Fruit fly (Drosophila melanogaster) whole organism, embryonic: Measurements from ENCODE around the gene Nplp3.

Experiments
- ATbp ChIP-seq: fragments of 200-800 bp; sonication (Bioruptor generic); optimal IDR thresholded peaks from 2 replicates; lab custom pipeline; 2017; ENCODE audit warnings: missing biosample characterization, mild to moderate bottlenecking, missing genetic modification characterization, missing genetic modification reagents
- Antp ChIP-seq: fragments of 200-800 bp; sonication (Bioruptor generic); optimal IDR thresholded peaks from 3 replicates; lab custom pipeline; 2016; ENCODE audit warnings: missing biosample characterization, missing genetic modification characterization
- BtbVII ChIP-seq: fragments of 200-800 bp; sonication (Bioruptor generic); optimal IDR thresholded peaks from 3 replicates; lab custom pipeline; 2017; ENCODE audit warnings: missing biosample characterization, mild to moderate bottlenecking, missing genetic modification characterization
- CG10274 ChIP-seq: fragments of 200-800 bp; sonication (Bioruptor generic); optimal IDR thresholded peaks from 3 replicates; lab custom pipeline; 2017; ENCODE audit warnings: missing biosample characterization, mild to moderate bottlenecking, missing genetic modification characterization
- CG10979 ChIP-seq: fragments of 200-800 bp; sonication (Bioruptor generic); optimal IDR thresholded peaks from 2 replicates; lab custom pipeline; 2018; ENCODE audit warnings: missing biosample characterization, mild to moderate bottlenecking, missing genetic modification characterization, moderate library complexity
- CG11695 ChIP-seq: fragments of 200-800 bp; sonication (Bioruptor generic); IDR thresholded peaks from 3 replicates; pipeline ENCODE4 v1.3.6; 2022; ENCODE audit warnings: missing biosample characterization, missing genetic modification characterization
- CG12942 ChIP-seq: fragments of 200-800 bp; sonication (Bioruptor generic); optimal IDR thresholded peaks from 3 replicates; lab custom pipeline; 2016; ENCODE audit warnings: missing biosample characterization, missing genetic modification characterization
- CG14965 ChIP-seq: fragments of 200-800 bp; sonication (Bioruptor generic); optimal IDR thresholded peaks from 2 replicates; lab custom pipeline; 2016; ENCODE audit warnings: missing biosample characterization, missing genetic modification characterization, borderline replicate concordance
- CG15601 ChIP-seq: fragments of 200-800 bp; sonication (Bioruptor generic); optimal IDR thresholded peaks from 3 replicates; lab custom pipeline; 2019; ENCODE audit warnings: missing biosample characterization, mild to moderate bottlenecking, missing genetic modification characterization, moderate library complexity
- CG16863 ChIP-seq: fragments of 200-800 bp; sonication (Bioruptor generic); optimal IDR thresholded peaks from 3 replicates; lab custom pipeline; 2016; ENCODE audit warnings: missing biosample characterization, missing genetic modification characterization
- CG17829 ChIP-seq: fragments of 200-800 bp; optimal IDR thresholded peaks from 2 replicates; lab custom pipeline; 2019; ENCODE audit warnings: missing biosample characterization, mild to moderate bottlenecking, missing genetic modification characterization, moderate library complexity
- CG2678 ChIP-seq: fragments of 200-800 bp; sonication (Bioruptor generic); optimal IDR thresholded peaks from 3 replicates; lab custom pipeline; 2019; ENCODE audit warnings: missing biosample characterization, mild to moderate bottlenecking, missing genetic modification characterization, moderate library complexity
- CG4404 ChIP-seq: fragments of 200-800 bp; sonication (Bioruptor generic); IDR thresholded peaks from 2 replicates; pipeline ENCODE4 v1.3.6; 2022; ENCODE audit warnings: missing biosample characterization, missing genetic modification characterization
- CG4617 ChIP-seq: fragments of 200-800 bp; sonication (Bioruptor generic); optimal IDR thresholded peaks from 3 replicates; lab custom pipeline; 2016; ENCODE audit warnings: missing biosample characterization, missing genetic modification characterization, borderline replicate concordance
- CG6175 ChIP-seq: fragments of 200-800 bp; sonication (Bioruptor generic); IDR thresholded peaks from 3 replicates; pipeline ENCODE4 v1.3.6; 2022; ENCODE audit warnings: missing biosample characterization, missing genetic modification characterization
- CG8281 ChIP-seq: fragments of 200-800 bp; sonication (Bioruptor generic); optimal IDR thresholded peaks from 2 replicates; lab custom pipeline; 2018; ENCODE audit warnings: missing biosample characterization, mild to moderate bottlenecking, missing genetic modification characterization, moderate library complexity
- CG8944 ChIP-seq: fragments of 200-800 bp; sonication (Bioruptor generic); optimal IDR thresholded peaks from 3 replicates; lab custom pipeline; 2016; ENCODE audit warnings: missing biosample characterization, missing genetic modification characterization
- CG9932 ChIP-seq: fragments of 200-800 bp; sonication (Bioruptor generic); IDR thresholded peaks from 2 replicates; pipeline ENCODE4 v1.3.6; 2022; ENCODE audit warnings: missing biosample characterization, missing genetic modification characterization
- CrebB ChIP-seq: fragments of 200-800 bp; sonication (Bioruptor generic); optimal IDR thresholded peaks from 3 replicates; lab custom pipeline; 2018; ENCODE audit warnings: missing biosample characterization, mild to moderate bottlenecking, missing genetic modification characterization
- Dad ChIP-seq: fragments of 200-800 bp; sonication (Bioruptor generic); optimal IDR thresholded peaks from 3 replicates; lab custom pipeline; 2016; ENCODE audit warnings: missing biosample characterization, missing genetic modification characterization
- Dbx ChIP-seq: fragments of 200-800 bp; sonication (Bioruptor generic); IDR thresholded peaks from 3 replicates; pipeline ENCODE4 v1.3.6; 2022; ENCODE audit warnings: missing biosample characterization, missing genetic modification characterization
- Dp ChIP-seq: fragments of 200-800 bp; sonication (Bioruptor generic); optimal IDR thresholded peaks from 2 replicates; lab custom pipeline; 2018; ENCODE audit warnings: missing biosample characterization, mild to moderate bottlenecking, missing genetic modification characterization, moderate library complexity
- GATAe ChIP-seq: fragments of 200-800 bp; sonication (Bioruptor generic); conservative IDR thresholded peaks from 2 replicates; pipeline ENCODE4 v1.3.6; 2022; ENCODE audit warnings: missing biosample characterization, missing genetic modification characterization
- Lim3 ChIP-seq: fragments of 200-800 bp; sonication (Bioruptor generic); IDR thresholded peaks from 2 replicates; pipeline ENCODE4 v1.3.6; 2022; ENCODE audit warnings: missing biosample characterization, missing genetic modification characterization
- MBD-R2 ChIP-seq: fragments of 200-800 bp; sonication (Bioruptor generic); IDR thresholded peaks from 2 replicates; pipeline ENCODE4 v1.3.6; 2022; ENCODE audit warnings: missing biosample characterization, missing genetic modification characterization
- Meics ChIP-seq: fragments of 200-800 bp; sonication (Bioruptor generic); optimal IDR thresholded peaks from 2 replicates; lab custom pipeline; 2017; ENCODE audit warnings: missing biosample characterization, mild to moderate bottlenecking, missing genetic modification characterization
- ap ChIP-seq: fragments of 200-800 bp; sonication (Bioruptor generic); IDR thresholded peaks from 2 replicates; pipeline ENCODE4 v1.3.6; 2022; ENCODE audit warnings: missing biosample characterization, missing genetic modification characterization
- bab2 ChIP-seq: fragments of 200-800 bp; sonication (Bioruptor generic); optimal IDR thresholded peaks from 2 replicates; lab custom pipeline; 2016; ENCODE audit warnings: missing biosample characterization, missing genetic modification characterization
- da ChIP-seq: fragments of 200-800 bp; sonication (Bioruptor generic); optimal IDR thresholded peaks from 2 replicates; lab custom pipeline; 2016; ENCODE audit warnings: missing biosample characterization, missing genetic modification characterization
- dimm ChIP-seq: fragments of 200-800 bp; sonication (Bioruptor generic); IDR thresholded peaks from 2 replicates; pipeline ENCODE4 v1.3.6; 2022; ENCODE audit warnings: missing biosample characterization, missing genetic modification characterization
- dmrt99B ChIP-seq: fragments of 200-800 bp; sonication (Bioruptor generic); optimal IDR thresholded peaks from 2 replicates; lab custom pipeline; 2018; ENCODE audit warnings: missing biosample characterization, mild to moderate bottlenecking, missing genetic modification characterization, moderate library complexity
- en ChIP-seq: fragments of 200-800 bp; sonication (Bioruptor generic); optimal IDR thresholded peaks from 2 replicates; lab custom pipeline; 2016; ENCODE audit warnings: missing biosample characterization, missing genetic modification characterization
- eve ChIP-seq, 2 experiments: fragments of >200 bp; optimal IDR thresholded peaks; 2 replicates each; lab custom pipeline; 2017; ENCODE audit warnings: missing biosample characterization in 2 of 2, missing genetic modification characterization in 2 of 2
- fru ChIP-seq: fragments of >200 bp; optimal IDR thresholded peaks from 2 replicates; lab custom pipeline; 2017
- fu2 ChIP-seq: fragments of 200-800 bp; sonication (Bioruptor generic); optimal IDR thresholded peaks from 2 replicates; lab custom pipeline; 2016; ENCODE audit warnings: missing biosample characterization, missing genetic modification characterization
- gfzf ChIP-seq: fragments of 200-800 bp; sonication (Bioruptor generic); optimal IDR thresholded peaks from 2 replicates; lab custom pipeline; 2016; ENCODE audit warnings: missing biosample characterization, mild to moderate bottlenecking, missing genetic modification characterization, moderate library complexity
- grau ChIP-seq: fragments of 200-800 bp; optimal IDR thresholded peaks from 3 replicates; lab custom pipeline; 2019; ENCODE audit warnings: missing biosample characterization, mild to moderate bottlenecking, missing genetic modification characterization, moderate library complexity
- h ChIP-seq: fragments of >200 bp; optimal IDR thresholded peaks from 2 replicates; lab custom pipeline; 2017
- ham ChIP-seq: fragments of 200-800 bp; sonication (Bioruptor generic); IDR thresholded peaks from 2 replicates; pipeline ENCODE4 v1.3.6; 2022; ENCODE audit warnings: missing biosample characterization, missing genetic modification characterization
- hkb ChIP-seq, 2 experiments: fragments of 200-800 bp in 1 of 2; fragments of >200 bp in 1 of 2; sonication (Bioruptor generic) in 1 of 2; IDR thresholded peaks in 1 of 2; optimal IDR thresholded peaks in 1 of 2; 2 replicates each; pipeline versions ENCODE4 v1.3.6 to Lab custom; 2017 to 2022; ENCODE audit warnings: missing biosample characterization in 1 of 2, missing genetic modification characterization in 1 of 2
- kah ChIP-seq: fragments of 200-800 bp; sonication (Bioruptor generic); optimal IDR thresholded peaks from 2 replicates; lab custom pipeline; 2018; ENCODE audit warnings: missing biosample characterization, mild to moderate bottlenecking, missing genetic modification characterization
- lbe ChIP-seq: fragments of 200-800 bp; sonication (Bioruptor generic); optimal IDR thresholded peaks from 2 replicates; lab custom pipeline; 2016; ENCODE audit warnings: missing biosample characterization, mild to moderate bottlenecking, missing genetic modification characterization
- lov ChIP-seq, 2 experiments: fragments of 200-800 bp in 1 of 2; fragments of >200 bp in 1 of 2; sonication (Bioruptor generic) in 1 of 2; IDR thresholded peaks in 1 of 2; optimal IDR thresholded peaks in 1 of 2; 2 replicates in 1 of 2; 3 replicates in 1 of 2; pipeline versions ENCODE4 v1.3.6 to Lab custom; 2017 to 2022; ENCODE audit warnings: missing biosample characterization in 1 of 2, missing genetic modification characterization in 1 of 2
- nerfin-2 ChIP-seq: fragments of 200-800 bp; sonication (Bioruptor generic); IDR thresholded peaks from 2 replicates; pipeline ENCODE4 v1.3.6; 2022; ENCODE audit warnings: missing biosample characterization, missing genetic modification characterization; ENCODE audit not compliant: partially characterized antibody
- p53 ChIP-seq: fragments of 200-800 bp; sonication (Bioruptor generic); optimal IDR thresholded peaks from 2 replicates; lab custom pipeline; 2016; ENCODE audit warnings: missing biosample characterization, missing genetic modification characterization
- psq ChIP-seq: fragments of 200-800 bp; sonication (Bioruptor generic); optimal IDR thresholded peaks from 2 replicates; lab custom pipeline; 2017; ENCODE audit warnings: missing biosample characterization, missing genetic modification characterization
- repo ChIP-seq: fragments of 200-800 bp; sonication (Bioruptor generic); optimal IDR thresholded peaks from 2 replicates; lab custom pipeline; 2016; ENCODE audit warnings: missing biosample characterization, missing genetic modification characterization
- scrt ChIP-seq: fragments of 200-800 bp; sonication (Bioruptor generic); optimal IDR thresholded peaks from 2 replicates; lab custom pipeline; 2018; ENCODE audit warnings: missing biosample characterization, mild to moderate bottlenecking, missing genetic modification characterization, moderate library complexity
- sna ChIP-seq: fragments of 200-800 bp; sonication (Bioruptor generic); IDR thresholded peaks from 2 replicates; pipeline ENCODE4 v1.3.6; 2022; ENCODE audit warnings: missing biosample characterization, missing genetic modification characterization; ENCODE audit not compliant: partially characterized antibody
- zfh1 ChIP-seq: fragments of 200-800 bp; sonication (Bioruptor generic); IDR thresholded peaks from 3 replicates; pipeline ENCODE4 v1.3.6; 2022; ENCODE audit warnings: missing biosample characterization, missing genetic modification characterization

Gene Nplp3

dm6 chr3L:16328207-16328891 lies 10.5 kb downstream of the Nplp3 start, which contains the start of gene CG13058 (continued):
- TF ChIP-seq CG12942 (peak; percentile 45), hkb (optimal IDR thresholded peaks at IDR 0.05; lab: Kevin White, UChicago) (no peak), hkb (GFP tag; IDR thresholded peaks at IDR 0.05; lab: Robert Waterston, UW) (peak; percentile 62), Dad (GFP tag; lab: Kevin White, UChicago) (no peak), psq (no peak), zfh1 (GFP tag; lab: Robert Waterston, UW) (no peak), CG16863 (GFP tag; lab: Kevin White, UChicago) (peak; percentile 70), Antp (no peak), dmrt99B (tag; lab: Kevin White, UChicago) (peak; percentile 77), kah (peak; percentile 19), CG10274 (peak; percentile 5), gfzf (no peak), ap (GFP tag; lab: Robert Waterston, UW) (peak; percentile 59), CG2678 (tag; lab: Kevin White, UChicago) (peak; percentile 78), CG8281 (tag; lab: Kevin White, UChicago) (peak; percentile 79), repo (GFP tag; lab: Kevin White, UChicago) (no peak), nerfin-2 (GFP tag; lab: Robert Waterston, UW) (no peak), en (GFP tag; lab: Kevin White, UChicago) (no peak), fu2 (GFP tag; lab: Kevin White, UChicago) (peak; percentile 47), MBD-R2 (GFP tag; lab: Robert Waterston, UW) (peak; percentile 48), Lim3 (GFP tag; lab: Robert Waterston, UW) (peak; percentile 44; the same call in 1 of the 2 replicates), CG9932 (peak; percentile 77), lbe (GFP tag; lab: Kevin White, UChicago) (no peak), CG15601 (no peak), da (GFP tag; lab: Kevin White, UChicago) (no peak), sna (GFP tag; lab: Robert Waterston, UW) (no peak), fru (lab: Kevin White, UChicago) (no peak), CG17829 (no peak), h (lab: Kevin White, UChicago) (no peak), ham (GFP tag; lab: Robert Waterston, UW) (no peak), dimm (GFP tag; lab: Robert Waterston, UW) (peak; percentile 23; the same call in 1 of the 2 replicates), ATbp (GFP tag; lab: Kevin White, UChicago) (no peak), scrt (peak; percentile 37), eve (GFP tag; optimal IDR thresholded peaks at IDR 0.05; lab: Kevin White, UChicago) (no peak), BtbVII (peak; percentile 51), p53 (GFP tag; lab: Kevin White, UChicago) (no peak), bab2 (GFP tag; lab: Kevin White, UChicago) (no peak), Dp (GFP tag; lab: Kevin White, UChicago) (no peak), GATAe (GFP tag; lab: Robert Waterston, UW) (no peak), CrebB (tag; lab: Kevin White, UChicago) (peak; percentile 31), CG14965 (GFP tag; lab: Kevin White, UChicago) (no peak), Meics (GFP tag; lab: Kevin White, UChicago) (peak; percentile 61), CG8944 (peak; percentile 36), CG11695 (GFP tag; lab: Robert Waterston, UW) (peak; percentile 67), CG6175 (GFP tag; lab: Robert Waterston, UW) (no peak), Dbx (GFP tag; lab: Robert Waterston, UW) (peak; percentile 64; the same call in 2 of the 3 replicates), lov (optimal IDR thresholded peaks at IDR 0.05; lab: Kevin White, UChicago) (no peak), lov (GFP tag; IDR thresholded peaks at IDR 0.05; lab: Robert Waterston, UW) (no peak), CG4404 (no peak), grau (peak; percentile 79), CG4617 (GFP tag; lab: Kevin White, UChicago) (no peak), CG10979 (tag; lab: Kevin White, UChicago) (no peak)
